Worm (Caenorhabditis elegans) whole organism, mixed stage, embryonic: ENCODE data around the gene F57A8.1.

Experiments used
- ces-1 ChIP-seq: fragments of 150-350 bp; optimal IDR thresholded peaks from 2 replicates; lab custom pipeline; 2014; ENCODE audit warnings: missing biosample characterization, missing genetic modification reagents, missing genetic modification characterization
- elt-3 ChIP-seq: fragments of 150-350 bp; optimal IDR thresholded peaks from 2 replicates; lab custom pipeline; 2014; ENCODE audit warnings: missing biosample characterization, missing genetic modification characterization
- lin-13 ChIP-seq: fragments of 150-350 bp; optimal IDR thresholded peaks from 2 replicates; lab custom pipeline; 2014; ENCODE audit warnings: missing biosample characterization, missing genetic modification characterization
- lsy-2 ChIP-seq: fragments of 150-350 bp; optimal IDR thresholded peaks from 2 replicates; lab custom pipeline; 2014; ENCODE audit warnings: missing biosample characterization, missing genetic modification characterization
- mab-5 ChIP-seq: fragments of 150-350 bp; optimal IDR thresholded peaks from 2 replicates; lab custom pipeline; 2014; ENCODE audit warnings: missing biosample characterization, missing genetic modification characterization
- mep-1 ChIP-seq: fragments of 150-350 bp; optimal IDR thresholded peaks from 2 replicates; lab custom pipeline; 2017; ENCODE audit warnings: missing biosample characterization, missing genetic modification reagents, missing genetic modification characterization, inconsistent platforms
- nhr-12 ChIP-seq: fragments of 150-350 bp; optimal IDR thresholded peaks from 2 replicates; lab custom pipeline; 2014; ENCODE audit warnings: missing biosample characterization, missing genetic modification characterization
- nhr-237 ChIP-seq: fragments of 150-350 bp; optimal IDR thresholded peaks from 2 replicates; lab custom pipeline; 2014; ENCODE audit warnings: missing biosample characterization, missing genetic modification characterization
- nhr-76 ChIP-seq: sonication (generic microtip); optimal IDR thresholded peaks from 2 replicates; lab custom pipeline; 2017; ENCODE audit warnings: missing biosample characterization, missing genetic modification characterization
- sptf-1 ChIP-seq: sonication (generic microtip); optimal IDR thresholded peaks from 2 replicates; lab custom pipeline; 2017; ENCODE audit warnings: mild to moderate bottlenecking, missing genetic modification characterization, moderate library complexity, missing compliant biosample characterization
- unc-120 ChIP-seq: sonication (generic microtip); optimal IDR thresholded peaks from 2 replicates; lab custom pipeline; 2017; ENCODE audit warnings: missing genetic modification characterization, missing compliant biosample characterization; ENCODE audit not compliant: poor library complexity, severe bottlenecking
- unc-62 ChIP-seq: fragments of 150-350 bp; optimal IDR thresholded peaks from 2 replicates; lab custom pipeline; 2014; ENCODE audit warnings: missing biosample characterization, missing genetic modification reagents, missing genetic modification characterization
- ztf-11 ChIP-seq: fragments of 150-350 bp; optimal IDR thresholded peaks from 2 replicates; lab custom pipeline; 2014; ENCODE audit warnings: missing biosample characterization, missing genetic modification characterization

DNA sequence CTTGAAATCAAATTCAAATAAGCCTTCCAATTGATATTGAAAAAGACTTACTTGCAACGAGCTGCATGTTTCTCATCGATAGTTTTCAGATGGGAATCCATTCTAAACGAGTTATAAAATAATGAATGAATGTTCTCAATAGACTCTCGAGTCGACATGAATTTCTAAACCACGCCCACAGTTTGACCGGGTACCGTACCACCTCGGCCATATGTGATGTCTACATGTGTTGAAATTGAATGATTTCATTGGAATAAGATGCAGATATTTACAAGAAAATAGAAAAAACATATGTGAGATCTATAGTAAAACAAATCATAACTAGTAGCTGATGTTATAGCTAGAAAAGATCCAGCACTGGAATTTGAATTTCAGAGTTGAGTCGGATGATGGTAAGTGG is 53.3 kb downstream of the F57A8.1 start, which contains the start of gene R04B5.7:
- no peak for TF ChIP-seq lsy-2 (tag; lab: Kevin White, UChicago)
- no peak for TF ChIP-seq unc-120
- TF ChIP-seq mep-1 (tag; lab: Kevin White, UChicago) = no peak
- TF ChIP-seq elt-3 (tag; lab: Kevin White, UChicago) = no peak
- TF ChIP-seq nhr-12 = no peak
- no peak for TF ChIP-seq unc-62 (GFP tag; lab: Kevin White, UChicago)
- no peak for TF ChIP-seq lin-13 (tag; lab: Kevin White, UChicago)
- TF ChIP-seq mab-5 (tag; lab: Kevin White, UChicago) = no peak
- no peak for TF ChIP-seq ces-1
- TF ChIP-seq ztf-11 = no peak
- TF ChIP-seq nhr-76 (tag; lab: Kevin White, UChicago) = no peak
- no peak for TF ChIP-seq nhr-237 (tag; lab: Kevin White, UChicago)
- no peak for TF ChIP-seq sptf-1 (tag; lab: Kevin White, UChicago)
